Fruit fly (Drosophila melanogaster): ENCODE results near the gene CG45307.

dm6 chr2L:8716383-8716782, 35.5 kb downstream of the CG45307 start:
- TF ChIP-seq ss (GFP tag; optimal IDR thresholded peaks at IDR 0.05) = no peak
- no peak for TF ChIP-seq spab (GFP tag; optimal IDR thresholded peaks at IDR 0.05)
- no peak for TF ChIP-seq CG1621 (tag; optimal IDR thresholded peaks at IDR 0.05)
- TF ChIP-seq Sox102F (GFP tag; optimal IDR thresholded peaks at IDR 0.05) = no peak
- no peak for TF ChIP-seq achi (GFP tag; optimal IDR thresholded peaks at IDR 0.05)
- no peak for TF ChIP-seq Hr4 (GFP tag; optimal IDR thresholded peaks at IDR 0.05)
- TF ChIP-seq CG32006 (GFP tag; optimal IDR thresholded peaks at IDR 0.05) = no peak
- TF ChIP-seq CG16779 (tag; optimal IDR thresholded peaks at IDR 0.05) = no peak
- TF ChIP-seq Hr39 (GFP tag; optimal IDR thresholded peaks at IDR 0.05) = no peak
